Worm (Caenorhabditis elegans) whole organism, early embryonic: ENCODE measurements around the gene ZK1307.8.

Source experiments
- aly-1 ChIP-seq: sonication (generic microtip); optimal IDR thresholded peaks from 2 replicates; lab custom pipeline; 2016; ENCODE audit warnings: missing genetic modification characterization, missing compliant biosample characterization
- ama-1 ChIP-seq: fragments of 150-350 bp; optimal IDR thresholded peaks from 2 replicates; lab custom pipeline; 2014
- ets-7 ChIP-seq: sonication (generic microtip); optimal IDR thresholded peaks from 2 replicates; lab custom pipeline; 2016; ENCODE audit warnings: missing genotype, missing genetic modification characterization, missing compliant biosample characterization
- flt-1 ChIP-seq: fragments of 200-800 bp; sonication (Bioruptor generic); IDR thresholded peaks from 2 replicates; pipeline ENCODE4 v1.3.6; 2022; ENCODE audit warnings: missing genetic modification characterization, missing compliant biosample characterization
- hmbx-1 ChIP-seq: sonication (generic microtip); optimal IDR thresholded peaks from 2 replicates; lab custom pipeline; 2016; ENCODE audit warnings: mild to moderate bottlenecking, missing genetic modification characterization, missing compliant biosample characterization
- hmg-4 ChIP-seq: fragments of 200-800 bp; sonication (Bioruptor generic); optimal IDR thresholded peaks from 2 replicates; lab custom pipeline; 2018; ENCODE audit warnings: mild to moderate bottlenecking, missing genetic modification characterization, missing compliant biosample characterization
- hnd-1 ChIP-seq: sonication (generic microtip); optimal IDR thresholded peaks from 2 replicates; lab custom pipeline; 2016; ENCODE audit warnings: missing genetic modification characterization, missing compliant biosample characterization
- pes-1 ChIP-seq: fragments of 200-800 bp; sonication (Bioruptor generic); IDR thresholded peaks from 2 replicates; pipeline ENCODE4 v1.3.6; 2022; ENCODE audit warnings: missing genetic modification reagents, missing genetic modification characterization, missing compliant biosample characterization
- scrt-1 ChIP-seq: fragments of 200-800 bp; sonication (Bioruptor generic); IDR thresholded peaks from 2 replicates; pipeline ENCODE4 v1.3.6; 2022; ENCODE audit warnings: missing genetic modification characterization, missing compliant biosample characterization
- tra-4 ChIP-seq: sonication (generic microtip); optimal IDR thresholded peaks from 2 replicates; lab custom pipeline; 2017; ENCODE audit warnings: missing genetic modification characterization, missing compliant biosample characterization

ce11 chrII:9583461-9583860, 41.0 kb upstream of the ZK1307.8 start, which contains the start of gene wee-1.1:
- TF ChIP-seq scrt-1 (no peak), aly-1 (tag; lab: Kevin White, UChicago) (no peak), ama-1 (lab: Kevin White, UChicago) (no peak), pes-1 (GFP tag; lab: Robert Waterston, UW) (no peak), hnd-1 (tag; lab: Kevin White, UChicago) (no peak), flt-1 (GFP tag; lab: Robert Waterston, UW) (no peak), hmbx-1 (tag; lab: Kevin White, UChicago) (no peak), ets-7 (tag; lab: Kevin White, UChicago) (no peak), tra-4 (tag; lab: Kevin White, UChicago) (no peak), hmg-4 (GFP tag; lab: Kevin White, UChicago) (no peak)
